Fruit fly (Drosophila melanogaster) Kc167 (cell line): ENCODE results near the gene CG17364.

ENCODE experiments used
- h ChIP-seq: fragments of >200 bp; optimal IDR thresholded peaks from 3 replicates; lab custom pipeline; 2018; ENCODE audit warnings: missing external identifiers
- psq ChIP-seq: fragments of >200 bp; optimal IDR thresholded peaks from 2 replicates; lab custom pipeline; 2017; ENCODE audit warnings: missing external identifiers

DNA sequence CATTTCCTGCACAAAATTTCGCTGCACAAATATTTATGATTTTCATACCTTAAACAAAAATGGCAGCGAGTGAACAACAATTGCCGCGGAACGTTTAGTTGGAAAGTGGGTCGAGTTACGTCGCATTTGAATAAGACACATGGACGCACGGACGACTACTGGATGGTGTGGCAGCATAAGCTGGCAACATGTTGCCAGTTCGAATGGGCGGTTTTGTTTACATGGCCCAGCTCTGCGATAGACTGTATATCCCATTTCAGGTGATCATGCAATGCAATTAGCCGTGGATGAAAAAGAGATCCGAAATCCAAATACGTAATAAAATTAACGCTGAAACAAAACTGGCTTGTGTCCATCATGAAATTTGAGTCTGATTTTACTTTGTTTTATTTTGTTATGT is 36.5 kb downstream of the CG17364 start:
- no peak for TF ChIP-seq psq
- TF ChIP-seq h, result no peak
